Worm (Caenorhabditis elegans) whole organism, L1 larva: ENCODE results near the gene C26F1.1.
A peak's percentile ranks its signal among the peaks of the same experiment; 100 is the strongest.

Experiments used
- C04F5.9 ChIP-seq: sonication (generic microtip); optimal IDR thresholded peaks from 2 replicates; lab custom pipeline; 2016; ENCODE audit warnings: missing genetic modification characterization, missing compliant biosample characterization
- C16A3.4 ChIP-seq: fragments of 150-350 bp; optimal IDR thresholded peaks from 2 replicates; lab custom pipeline; 2014; ENCODE audit warnings: missing biosample characterization, missing genetic modification characterization
- aha-1 ChIP-seq: fragments of 150-350 bp; optimal IDR thresholded peaks from 2 replicates; lab custom pipeline; 2014; ENCODE audit warnings: missing biosample characterization, missing genetic modification characterization
- alr-1 ChIP-seq: fragments of 200-800 bp; sonication (Bioruptor generic); optimal IDR thresholded peaks from 2 replicates; lab custom pipeline; 2018; ENCODE audit warnings: borderline replicate concordance, mild to moderate bottlenecking, missing genetic modification characterization, missing compliant biosample characterization
- aly-2 ChIP-seq: fragments of 150-350 bp; optimal IDR thresholded peaks from 2 replicates; lab custom pipeline; 2014; ENCODE audit warnings: missing biosample characterization, missing genetic modification characterization
- blmp-1 ChIP-seq: fragments of 150-350 bp; optimal IDR thresholded peaks from 2 replicates; lab custom pipeline; 2014; ENCODE audit warnings: missing biosample characterization, missing genetic modification characterization
- ceh-63 ChIP-seq: fragments of 200-800 bp; sonication (Bioruptor generic); optimal IDR thresholded peaks from 2 replicates; lab custom pipeline; 2018; ENCODE audit warnings: mild to moderate bottlenecking, missing genetic modification characterization, missing compliant biosample characterization
- ceh-82 ChIP-seq, 3 experiments: fragments of 150-350 bp in 1 of 3; sonication (generic microtip) in 2 of 3; optimal IDR thresholded peaks; 2 replicates each; lab custom pipeline; 2014 to 2017; ENCODE audit warnings: missing biosample characterization in 3 of 3, missing genetic modification characterization in 3 of 3
- ceh-88 ChIP-seq: fragments of 200-800 bp; sonication (Bioruptor generic); IDR thresholded peaks from 2 replicates; pipeline ENCODE4 v1.3.6; 2022; ENCODE audit warnings: missing genetic modification characterization, missing compliant biosample characterization
- ceh-90 ChIP-seq: sonication (generic microtip); optimal IDR thresholded peaks from 2 replicates; lab custom pipeline; 2016; ENCODE audit warnings: missing genetic modification characterization, missing compliant biosample characterization
- efl-3 ChIP-seq: fragments of 200-800 bp; sonication (Bioruptor generic); optimal IDR thresholded peaks from 2 replicates; lab custom pipeline; 2018; ENCODE audit warnings: mild to moderate bottlenecking, missing genetic modification characterization, missing compliant biosample characterization
- elt-3 ChIP-seq, 6 experiments: fragments of 150-350 bp in 1 of 6; sonication (generic microtip); optimal IDR thresholded peaks; 2 replicates each; lab custom pipeline; 2017 to 2018; ENCODE audit warnings: missing biosample characterization in 6 of 6, missing genetic modification characterization in 6 of 6, inconsistent platforms in 1 of 6
- fkh-10 ChIP-seq: sonication (generic microtip); optimal IDR thresholded peaks from 2 replicates; lab custom pipeline; 2017; ENCODE audit warnings: missing biosample characterization, missing genetic modification reagents, missing genetic modification characterization
- fkh-4 ChIP-seq: sonication (generic microtip); optimal IDR thresholded peaks from 2 replicates; lab custom pipeline; 2016; ENCODE audit warnings: missing compliant biosample characterization, missing genetic modification characterization, borderline replicate concordance
- fos-1 ChIP-seq: fragments of 150-350 bp; optimal IDR thresholded peaks from 2 replicates; lab custom pipeline; 2014; ENCODE audit warnings: missing biosample characterization, missing genetic modification characterization
- grh-1 ChIP-seq: fragments of 200-800 bp; sonication (Bioruptor generic); IDR thresholded peaks from 2 replicates; pipeline ENCODE4 v1.3.6; 2022; ENCODE audit warnings: missing genetic modification reagents, missing genetic modification characterization, missing compliant biosample characterization
- jun-1 ChIP-seq: fragments of 150-350 bp; optimal IDR thresholded peaks from 2 replicates; lab custom pipeline; 2014; ENCODE audit warnings: missing biosample characterization, missing genetic modification reagents, missing genetic modification characterization
- lin-14 ChIP-seq: fragments of 200-800 bp; sonication (Bioruptor generic); optimal IDR thresholded peaks from 2 replicates; lab custom pipeline; 2018; ENCODE audit warnings: mild to moderate bottlenecking, missing genetic modification characterization, moderate library complexity, missing compliant biosample characterization
- lsy-2 ChIP-seq, 2 experiments: fragments of 150-350 bp; optimal IDR thresholded peaks; 2 replicates each; lab custom pipeline; 2014; ENCODE audit warnings: missing biosample characterization in 2 of 2, missing genetic modification characterization in 2 of 2
- mab-9 ChIP-seq: fragments of 200-800 bp; sonication (Bioruptor generic); IDR thresholded peaks from 2 replicates; pipeline ENCODE4 v1.3.6; 2022; ENCODE audit warnings: missing genetic modification reagents, missing genetic modification characterization, missing compliant biosample characterization
- mef-2 ChIP-seq: fragments of 150-350 bp; optimal IDR thresholded peaks from 2 replicates; lab custom pipeline; 2014; ENCODE audit warnings: missing biosample characterization, missing genetic modification characterization
- nhr-12 ChIP-seq: sonication (generic microtip); optimal IDR thresholded peaks from 2 replicates; lab custom pipeline; 2017; ENCODE audit warnings: missing biosample characterization, missing genetic modification characterization
- nhr-19 ChIP-seq: fragments of 200-800 bp; sonication (Bioruptor generic); conservative IDR thresholded peaks from 2 replicates; pipeline ENCODE4 v1.3.6; 2022; ENCODE audit warnings: missing genetic modification characterization, missing compliant biosample characterization
- nhr-28 ChIP-seq: fragments of 150-350 bp; optimal IDR thresholded peaks from 2 replicates; lab custom pipeline; 2014; ENCODE audit warnings: missing biosample characterization, missing genetic modification characterization
- nhr-47 ChIP-seq: sonication (generic microtip); optimal IDR thresholded peaks from 2 replicates; lab custom pipeline; 2016; ENCODE audit warnings: mild to moderate bottlenecking, missing genetic modification characterization, moderate library complexity, missing compliant biosample characterization
- nhr-71 ChIP-seq: sonication (generic microtip); optimal IDR thresholded peaks from 2 replicates; lab custom pipeline; 2016; ENCODE audit warnings: mild to moderate bottlenecking, missing genetic modification characterization, moderate library complexity, missing compliant biosample characterization
- nhr-76 ChIP-seq: sonication (generic microtip); optimal IDR thresholded peaks from 2 replicates; lab custom pipeline; 2017; ENCODE audit warnings: missing biosample characterization, missing genetic modification characterization
- nhr-77 ChIP-seq: fragments of 150-350 bp; optimal IDR thresholded peaks from 2 replicates; lab custom pipeline; 2014; ENCODE audit warnings: missing biosample characterization, missing genetic modification characterization
- nhr-84 ChIP-seq: sonication (generic microtip); optimal IDR thresholded peaks from 2 replicates; lab custom pipeline; 2017; ENCODE audit warnings: missing biosample characterization, missing genetic modification characterization
- nhr-85 ChIP-seq: sonication (generic microtip); peaks from one replicate; lab custom pipeline; 2016; ENCODE audit warnings: missing genetic modification characterization, inconsistent platforms, missing compliant biosample characterization
- rnt-1 ChIP-seq: sonication (generic microtip); optimal IDR thresholded peaks from 2 replicates; lab custom pipeline; 2016; ENCODE audit warnings: mild to moderate bottlenecking, missing genetic modification characterization, moderate library complexity, missing compliant biosample characterization
- skn-1 ChIP-seq: fragments of 150-350 bp; optimal IDR thresholded peaks from 2 replicates; lab custom pipeline; 2014; ENCODE audit warnings: missing biosample characterization, missing genetic modification characterization
- sox-4 ChIP-seq: sonication (generic microtip); optimal IDR thresholded peaks from 2 replicates; lab custom pipeline; 2016; ENCODE audit warnings: missing genetic modification characterization, missing compliant biosample characterization
- tlp-1 ChIP-seq: fragments of 150-350 bp; optimal IDR thresholded peaks from 2 replicates; lab custom pipeline; 2014; ENCODE audit warnings: missing biosample characterization, missing genetic modification characterization
- unc-62 ChIP-seq: fragments of 150-350 bp; optimal IDR thresholded peaks from 2 replicates; lab custom pipeline; 2014; ENCODE audit warnings: missing biosample characterization, missing genetic modification reagents, missing genetic modification characterization

Gene C26F1.1

DNA sequence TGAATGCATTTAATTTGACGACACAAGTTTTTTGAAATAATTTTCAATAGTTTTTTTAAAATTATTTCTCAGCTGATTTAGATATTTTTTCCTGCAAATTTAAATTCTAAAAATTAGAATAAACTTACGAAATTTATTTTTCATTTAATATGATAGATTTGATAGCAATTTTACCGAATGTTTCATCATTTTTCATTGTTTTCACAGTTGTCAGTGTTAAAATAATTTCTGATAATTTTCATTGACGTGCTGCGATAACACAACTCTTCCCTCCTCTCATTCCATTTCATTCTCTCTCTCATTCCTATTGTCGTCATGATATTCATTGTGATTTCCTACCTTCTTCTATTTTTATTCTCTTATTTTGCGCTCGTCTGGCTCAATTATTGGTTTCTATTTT lies 25.0 kb upstream of the C26F1.1 start, which contains the start of gene hint-3:
hint-3 (plus strand) TSS at position 301 of the 400 bp plus-strand sequence.
- TF ChIP-seq mef-2 (tag; lab: Kevin White, UChicago), result no peak
- TF ChIP-seq alr-1 (tag; lab: Kevin White, UChicago), result no peak
- TF ChIP-seq fkh-10, result no peak
- TF ChIP-seq unc-62 (GFP tag; lab: Kevin White, UChicago), result no peak
- TF ChIP-seq nhr-19, result no peak
- no peak for TF ChIP-seq sox-4 (tag; lab: Kevin White, UChicago)
- no peak for TF ChIP-seq tlp-1 (tag; lab: Kevin White, UChicago)
- no peak for TF ChIP-seq jun-1 (tag; lab: Kevin White, UChicago)
- TF ChIP-seq ceh-82 (tag; optimal IDR thresholded peaks at IDR 0.05; lab: Kevin White, UChicago), result no peak
- no peak for TF ChIP-seq lin-14 (GFP tag; lab: Kevin White, UChicago)
- no peak for TF ChIP-seq mab-9
- TF ChIP-seq nhr-12 (tag; lab: Kevin White, UChicago), result no peak

- no peak for TF ChIP-seq skn-1
Measured at ce11 chrV:7761906-7762305, 23.3 kb upstream of the C26F1.1 start.

ce11 chrV:7770961-7771360 lies 14.3 kb upstream of the C26F1.1 start, which contains the start of gene frpr-3:
frpr-3 (plus strand) TSS chrV:7771261.
- no peak for TF ChIP-seq fos-1
- no peak for TF ChIP-seq ceh-90
- TF ChIP-seq ceh-88 (GFP tag; lab: Robert Waterston, UW), result no peak
- TF ChIP-seq grh-1 (GFP tag; lab: Robert Waterston, UW), result no peak
- TF ChIP-seq nhr-12 (tag; lab: Kevin White, UChicago), result no peak
- no peak for TF ChIP-seq C04F5.9 (tag; lab: Kevin White, UChicago)
- no peak for TF ChIP-seq nhr-84 (tag; lab: Kevin White, UChicago)
- no peak for TF ChIP-seq nhr-28
- TF ChIP-seq ceh-63 (GFP tag; lab: Kevin White, UChicago), result no peak
- no peak for TF ChIP-seq elt-3 (tag; optimal IDR thresholded peaks at IDR 0.05; lab: Kevin White, UChicago)

DNA sequence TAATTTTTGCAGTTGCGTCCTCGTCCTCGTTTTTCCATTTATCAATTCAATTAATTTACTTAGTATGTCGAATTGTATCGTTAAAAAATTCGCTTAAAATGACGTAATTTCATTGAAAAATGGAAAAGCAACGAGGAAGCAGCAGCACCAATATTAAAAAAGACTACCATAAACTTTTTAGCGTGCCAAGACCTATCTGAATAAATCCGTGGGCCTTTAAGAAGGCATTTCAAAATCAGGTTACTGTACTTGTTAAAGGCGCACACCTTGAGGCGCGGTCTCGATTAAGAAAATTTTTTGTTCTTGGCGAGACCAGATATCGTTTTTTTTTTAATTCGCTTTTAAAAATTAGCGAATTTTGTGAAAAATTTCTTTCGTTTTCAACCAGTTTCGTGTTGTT lies 11.6 kb upstream of the C26F1.1 start:
- TF ChIP-seq nhr-77 (tag; lab: Kevin White, UChicago) (no peak), aly-2 (no peak), C04F5.9 (tag; lab: Kevin White, UChicago) (no peak), fkh-4 (tag; lab: Kevin White, UChicago) (no peak), rnt-1 (tag; lab: Kevin White, UChicago) (no peak), unc-62 (GFP tag; lab: Kevin White, UChicago) (no peak), aha-1 (tag; lab: Kevin White, UChicago) (no peak), nhr-28 (no peak), nhr-71 (tag; lab: Kevin White, UChicago) (no peak), nhr-47 (no peak), grh-1 (GFP tag; lab: Robert Waterston, UW) (no peak), nhr-76 (no peak), C16A3.4 (tag; lab: Kevin White, UChicago) (no peak)

- no peak for TF ChIP-seq nhr-77 (tag; lab: Kevin White, UChicago)
- TF ChIP-seq nhr-19, result no peak
- TF ChIP-seq blmp-1, result peak; percentile 50
- TF ChIP-seq elt-3 (tag; optimal IDR thresholded peaks at IDR 0.05; lab: Kevin White, UChicago), result peak in 1 of 6 experiments; percentile 39
Measured at ce11 chrV:7774143-7774595, 11.0 kb upstream of the C26F1.1 start, which contains the start of gene grl-10. grl-10 (plus strand) TSS chrV:7774545.

- TF ChIP-seq nhr-85 (tag; lab: Kevin White, UChicago) (peak; percentile 52), lsy-2 (tag; optimal IDR thresholded peaks at IDR 0.05; lab: Kevin White, UChicago) (peak in 1 of 2 experiments; percentile 7), efl-3 (no peak), nhr-84 (tag; lab: Kevin White, UChicago) (no peak)
- TF ChIP-seq, all 84 proteins: peak for 2
Measured at ce11 chrV:7775226-7775625, 10.0 kb upstream of the C26F1.1 start.
